Worm (Caenorhabditis elegans): ENCODE measurements around the gene H03G16.7.

ce11 chrX:15087752-15088151 lies 31.9 kb upstream of the H03G16.7 start:
- TF ChIP-seq W03F9.2 (tag; optimal IDR thresholded peaks at IDR 0.05) (no peak), him-1 (tag; optimal IDR thresholded peaks at IDR 0.05) (no peak)

Measured in whole organism, L4/young adult.